Worm (Caenorhabditis elegans) whole organism, L4 larva: ENCODE measurements around the gene R05G6.5.

Experiments
- lsy-2 ChIP-seq, 2 experiments: fragments of 150-350 bp in 1 of 2; sonication (generic microtip) in 1 of 2; optimal IDR thresholded peaks; 2 replicates each; lab custom pipeline; 2014 to 2017; ENCODE audit warnings: missing biosample characterization in 2 of 2, missing genetic modification characterization in 2 of 2
- skn-1 ChIP-seq: fragments of 150-350 bp; optimal IDR thresholded peaks from 2 replicates; lab custom pipeline; 2014; ENCODE audit warnings: missing biosample characterization, missing genetic modification characterization
- zip-2 ChIP-seq: fragments of 150-350 bp; optimal IDR thresholded peaks from 2 replicates; lab custom pipeline; 2014; ENCODE audit warnings: missing biosample characterization, missing genetic modification characterization

DNA sequence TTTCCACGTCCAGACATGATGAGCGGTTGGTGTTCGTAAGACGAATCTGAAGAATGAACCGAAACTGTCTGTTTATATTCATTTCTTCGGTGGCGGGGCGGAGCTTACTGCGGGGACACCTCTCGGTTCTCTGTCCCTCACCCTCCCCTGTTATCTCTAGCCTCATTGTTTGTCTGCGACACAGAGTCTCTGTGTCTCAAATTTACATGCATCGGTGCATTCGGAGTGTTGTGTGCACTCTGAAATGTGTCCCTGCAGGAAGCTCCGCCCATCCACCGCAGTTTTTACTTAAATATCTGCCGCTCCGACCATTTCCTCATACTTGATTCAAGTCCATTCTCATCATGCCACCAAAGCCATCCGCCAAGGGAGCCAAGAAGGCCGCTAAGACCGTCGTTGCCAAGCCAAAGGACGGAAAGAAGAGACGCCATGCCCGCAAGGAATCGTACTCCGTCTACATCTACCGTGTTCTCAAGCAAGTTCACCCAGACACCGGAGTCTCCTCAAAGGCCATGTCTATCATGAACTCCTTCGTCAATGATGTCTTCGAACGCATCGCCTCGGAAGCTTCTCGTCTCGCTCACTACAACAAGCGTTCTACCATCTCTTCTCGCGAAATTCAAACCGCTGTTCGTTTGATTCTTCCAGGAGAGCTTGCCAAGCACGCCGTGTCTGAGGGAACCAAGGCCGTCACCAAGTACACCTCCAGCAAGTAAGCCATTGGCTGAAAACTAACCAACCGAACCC lies 21.8 kb upstream of the R05G6.5 start, which contains the start of the genes his-61 and his-62:
- TF ChIP-seq skn-1 (tag; lab: Kevin White, UChicago), result no peak
- TF ChIP-seq lsy-2 (tag; optimal IDR thresholded peaks at IDR 0.05; lab: Kevin White, UChicago), result peak in 1 of 2 experiments; percentile 79
- no peak for TF ChIP-seq zip-2 (tag; lab: Kevin White, UChicago)
